Fruit fly (Drosophila melanogaster) whole organism, embryonic: ENCODE measurements around the gene CG32095.
A peak's percentile ranks its signal among the peaks of the same experiment; 100 is the strongest.

ENCODE experiments used
- Atf6 ChIP-seq: fragments of 200-800 bp; sonication (Bioruptor generic); IDR thresholded peaks from 2 replicates; pipeline ENCODE4 v1.3.6; 2022; ENCODE audit warnings: missing biosample characterization, missing genetic modification characterization
- Blimp-1 ChIP-seq: fragments of 200-800 bp; sonication (Bioruptor generic); optimal IDR thresholded peaks from 3 replicates; lab custom pipeline; 2018; ENCODE audit warnings: missing biosample characterization, missing genetic modification characterization, mild to moderate bottlenecking, moderate library complexity, missing genetic modification reagents
- CG10209 ChIP-seq: fragments of 200-800 bp; sonication (Bioruptor generic); optimal IDR thresholded peaks from 3 replicates; lab custom pipeline; 2017; ENCODE audit warnings: missing biosample characterization, mild to moderate bottlenecking, missing genetic modification characterization, missing genetic modification reagents
- CG10431 ChIP-seq: fragments of 200-800 bp; sonication (Bioruptor generic); optimal IDR thresholded peaks from 3 replicates; lab custom pipeline; 2018; ENCODE audit warnings: missing biosample characterization, mild to moderate bottlenecking, missing genetic modification characterization
- CG12236 ChIP-seq: fragments of 200-800 bp; sonication (Bioruptor generic); optimal IDR thresholded peaks from 2 replicates; lab custom pipeline; 2016; ENCODE audit warnings: missing biosample characterization, missing genetic modification characterization
- CG1233 ChIP-seq: fragments of 200-800 bp; sonication (Bioruptor generic); optimal IDR thresholded peaks from 4 replicates; lab custom pipeline; 2018; ENCODE audit warnings: missing biosample characterization, mild to moderate bottlenecking, missing genetic modification characterization
- CG17385 ChIP-seq: fragments of 200-800 bp; sonication (Bioruptor generic); optimal IDR thresholded peaks from 3 replicates; lab custom pipeline; 2018; ENCODE audit warnings: missing biosample characterization, mild to moderate bottlenecking, missing genetic modification characterization
- CG18262 ChIP-seq: fragments of 200-800 bp; optimal IDR thresholded peaks from 3 replicates; lab custom pipeline; 2019; ENCODE audit warnings: missing biosample characterization, mild to moderate bottlenecking, missing genetic modification characterization, moderate library complexity
- CG18476 ChIP-seq: fragments of 200-800 bp; sonication (Bioruptor generic); optimal IDR thresholded peaks from 2 replicates; lab custom pipeline; 2016; ENCODE audit warnings: missing biosample characterization, mild to moderate bottlenecking, missing genetic modification characterization
- CG3281 ChIP-seq: fragments of 200-800 bp; sonication (Bioruptor generic); optimal IDR thresholded peaks from 3 replicates; lab custom pipeline; 2017; ENCODE audit warnings: missing biosample characterization, mild to moderate bottlenecking, missing genetic modification characterization
- CG3847 ChIP-seq: fragments of 200-800 bp; sonication (Bioruptor generic); IDR thresholded peaks from 2 replicates; pipeline ENCODE4 v1.3.6; 2022; ENCODE audit warnings: missing biosample characterization, missing genetic modification characterization
- CG3995 ChIP-seq: fragments of 200-800 bp; sonication (Bioruptor generic); optimal IDR thresholded peaks from 3 replicates; lab custom pipeline; 2016; ENCODE audit warnings: missing biosample characterization, missing genetic modification characterization
- CG7928 ChIP-seq: fragments of 200-800 bp; sonication (Bioruptor generic); optimal IDR thresholded peaks from 2 replicates; lab custom pipeline; 2017; ENCODE audit warnings: missing biosample characterization, mild to moderate bottlenecking, missing genetic modification characterization
- CG7987 ChIP-seq: fragments of 200-800 bp; sonication (Bioruptor generic); optimal IDR thresholded peaks from 2 replicates; lab custom pipeline; 2018; ENCODE audit warnings: missing biosample characterization, mild to moderate bottlenecking, missing genetic modification characterization, moderate library complexity
- CG8765 ChIP-seq: fragments of 200-800 bp; sonication (Bioruptor generic); IDR thresholded peaks from 2 replicates; pipeline ENCODE4 v1.3.6; 2022; ENCODE audit warnings: missing biosample characterization, missing genetic modification characterization
- Camta ChIP-seq: fragments of 200-800 bp; sonication (Bioruptor generic); optimal IDR thresholded peaks from 2 replicates; lab custom pipeline; 2016; ENCODE audit warnings: missing biosample characterization, missing genetic modification characterization
- CkIIα-i1 ChIP-seq: fragments of 200-800 bp; sonication (Bioruptor generic); IDR thresholded peaks from 2 replicates; pipeline ENCODE4 v1.3.6; 2022; ENCODE audit warnings: missing biosample characterization, missing genetic modification characterization
- CrebB ChIP-seq: fragments of 200-800 bp; sonication (Bioruptor generic); optimal IDR thresholded peaks from 3 replicates; lab custom pipeline; 2018; ENCODE audit warnings: missing biosample characterization, mild to moderate bottlenecking, missing genetic modification characterization
- Drgx ChIP-seq: fragments of 200-800 bp; sonication (Bioruptor generic); IDR thresholded peaks from 2 replicates; pipeline ENCODE4 v1.3.6; 2022; ENCODE audit warnings: missing biosample characterization, missing genetic modification characterization
- Gug ChIP-seq: fragments of 200-800 bp; sonication (Bioruptor generic); IDR thresholded peaks from 4 replicates; pipeline ENCODE4 v1.3.6; 2022; ENCODE audit warnings: missing biosample characterization, missing genetic modification characterization
- HHEX ChIP-seq: fragments of 200-800 bp; sonication (Bioruptor generic); optimal IDR thresholded peaks from 3 replicates; lab custom pipeline; 2017; ENCODE audit warnings: missing biosample characterization, mild to moderate bottlenecking, missing genetic modification characterization, missing genetic modification reagents
- HLH54F ChIP-seq: fragments of 200-800 bp; sonication (Bioruptor generic); optimal IDR thresholded peaks from 3 replicates; lab custom pipeline; 2016; ENCODE audit warnings: missing biosample characterization, missing genetic modification characterization
- Hr39 ChIP-seq: fragments of >200 bp; optimal IDR thresholded peaks from 2 replicates; lab custom pipeline; 2017
- Mad ChIP-seq: fragments of 200-800 bp; sonication (Bioruptor generic); optimal IDR thresholded peaks from 2 replicates; lab custom pipeline; 2016; ENCODE audit warnings: missing biosample characterization, missing genetic modification characterization
- Meics ChIP-seq: fragments of 200-800 bp; sonication (Bioruptor generic); optimal IDR thresholded peaks from 2 replicates; lab custom pipeline; 2017; ENCODE audit warnings: missing biosample characterization, mild to moderate bottlenecking, missing genetic modification characterization
- Neu2 ChIP-seq: fragments of 200-800 bp; sonication (Bioruptor generic); optimal IDR thresholded peaks from 3 replicates; lab custom pipeline; 2016; ENCODE audit warnings: missing biosample characterization, missing genetic modification characterization, borderline replicate concordance
- Ptx1 ChIP-seq: fragments of 200-800 bp; sonication (Bioruptor generic); IDR thresholded peaks from 2 replicates; pipeline ENCODE4 v1.3.6; 2022; ENCODE audit warnings: missing biosample characterization, missing genetic modification characterization
- ab ChIP-seq: fragments of 200-800 bp; sonication (Bioruptor generic); optimal IDR thresholded peaks from 2 replicates; lab custom pipeline; 2016; ENCODE audit warnings: missing biosample characterization, missing genetic modification characterization
- ac ChIP-seq: fragments of 200-800 bp; sonication (Bioruptor generic); optimal IDR thresholded peaks from 3 replicates; lab custom pipeline; 2017; ENCODE audit warnings: missing biosample characterization, mild to moderate bottlenecking, missing genetic modification characterization
- ara ChIP-seq: fragments of 200-800 bp; sonication (Bioruptor generic); IDR thresholded peaks from 2 replicates; pipeline ENCODE4 v1.3.6; 2022; ENCODE audit warnings: missing biosample characterization, missing genetic modification characterization
- chif ChIP-seq, 2 experiments: fragments of 200-800 bp; sonication (Bioruptor generic); optimal IDR thresholded peaks; 3 replicates each; lab custom pipeline; 2016; ENCODE audit warnings: missing biosample characterization in 2 of 2, missing genetic modification characterization in 2 of 2
- cwo ChIP-seq: fragments of 200-800 bp; sonication (Bioruptor generic); optimal IDR thresholded peaks from 3 replicates; lab custom pipeline; 2017; ENCODE audit warnings: missing biosample characterization, missing genetic modification characterization, mild to moderate bottlenecking, moderate library complexity, missing genetic modification reagents
- dmrt11E ChIP-seq: fragments of 200-800 bp; sonication (Bioruptor generic); optimal IDR thresholded peaks from 3 replicates; lab custom pipeline; 2018; ENCODE audit warnings: missing biosample characterization, mild to moderate bottlenecking, missing genetic modification characterization, moderate library complexity
- dysf ChIP-seq: fragments of 200-800 bp; sonication (Bioruptor generic); IDR thresholded peaks from 3 replicates; pipeline ENCODE4 v1.3.6; 2022; ENCODE audit warnings: missing biosample characterization, missing genetic modification characterization
- ems ChIP-seq: fragments of 200-800 bp; sonication (Bioruptor generic); optimal IDR thresholded peaks from 3 replicates; lab custom pipeline; 2016; ENCODE audit warnings: missing biosample characterization, missing genetic modification characterization
- fd3F ChIP-seq: fragments of 200-800 bp; sonication (Bioruptor generic); optimal IDR thresholded peaks from 2 replicates; lab custom pipeline; 2018; ENCODE audit warnings: missing biosample characterization, mild to moderate bottlenecking, missing genetic modification characterization, moderate library complexity
- jing ChIP-seq: fragments of 200-800 bp; sonication (Bioruptor generic); optimal IDR thresholded peaks from 2 replicates; lab custom pipeline; 2018; ENCODE audit warnings: missing biosample characterization, mild to moderate bottlenecking, missing genetic modification characterization
- kah ChIP-seq: fragments of 200-800 bp; sonication (Bioruptor generic); optimal IDR thresholded peaks from 2 replicates; lab custom pipeline; 2018; ENCODE audit warnings: missing biosample characterization, mild to moderate bottlenecking, missing genetic modification characterization
- lbe ChIP-seq: fragments of 200-800 bp; sonication (Bioruptor generic); optimal IDR thresholded peaks from 2 replicates; lab custom pipeline; 2016; ENCODE audit warnings: missing biosample characterization, mild to moderate bottlenecking, missing genetic modification characterization
- oc ChIP-seq: fragments of 200-800 bp; sonication (Bioruptor generic); optimal IDR thresholded peaks from 2 replicates; lab custom pipeline; 2018; ENCODE audit warnings: missing biosample characterization, mild to moderate bottlenecking, missing genetic modification characterization, moderate library complexity
- onecut ChIP-seq: fragments of 200-800 bp; sonication (Bioruptor generic); IDR thresholded peaks from 2 replicates; pipeline ENCODE4 v1.3.6; 2022; ENCODE audit warnings: missing biosample characterization, missing genetic modification characterization
- sd ChIP-seq: fragments of 200-800 bp; sonication (Bioruptor generic); optimal IDR thresholded peaks from 3 replicates; lab custom pipeline; 2018; ENCODE audit warnings: missing biosample characterization, mild to moderate bottlenecking, missing genetic modification characterization, moderate library complexity
- slbo ChIP-seq: fragments of 200-800 bp; sonication (Bioruptor generic); IDR thresholded peaks from 2 replicates; pipeline ENCODE4 v1.3.6; 2022; ENCODE audit warnings: missing biosample characterization, missing genetic modification characterization
- sqz ChIP-seq: fragments of 200-800 bp; sonication (Bioruptor generic); optimal IDR thresholded peaks from 3 replicates; lab custom pipeline; 2018; ENCODE audit warnings: missing biosample characterization, mild to moderate bottlenecking, missing genetic modification characterization
- sug ChIP-seq: fragments of 200-800 bp; optimal IDR thresholded peaks from 2 replicates; lab custom pipeline; 2019; ENCODE audit warnings: missing biosample characterization, mild to moderate bottlenecking, missing genetic modification characterization, moderate library complexity
- ttk ChIP-seq: fragments of 200-800 bp; sonication (Bioruptor generic); IDR thresholded peaks from 2 replicates; pipeline ENCODE4 v2.1.2; 2022; ENCODE audit warnings: missing biosample characterization, missing genetic modification characterization
- tx ChIP-seq: fragments of 200-800 bp; sonication (Bioruptor generic); optimal IDR thresholded peaks from 2 replicates; lab custom pipeline; 2016; ENCODE audit warnings: missing biosample characterization, missing genetic modification characterization
- yki ChIP-seq: fragments of >200 bp; optimal IDR thresholded peaks from 3 replicates; lab custom pipeline; 2018
- zfh1 ChIP-seq: fragments of 200-800 bp; sonication (Bioruptor generic); IDR thresholded peaks from 3 replicates; pipeline ENCODE4 v1.3.6; 2022; ENCODE audit warnings: missing biosample characterization, missing genetic modification characterization
- zfh2 ChIP-seq: fragments of 200-800 bp; sonication (Bioruptor generic); optimal IDR thresholded peaks from 2 replicates; lab custom pipeline; 2016; ENCODE audit warnings: missing biosample characterization, missing genetic modification characterization

The CG32095 gene

DNA sequence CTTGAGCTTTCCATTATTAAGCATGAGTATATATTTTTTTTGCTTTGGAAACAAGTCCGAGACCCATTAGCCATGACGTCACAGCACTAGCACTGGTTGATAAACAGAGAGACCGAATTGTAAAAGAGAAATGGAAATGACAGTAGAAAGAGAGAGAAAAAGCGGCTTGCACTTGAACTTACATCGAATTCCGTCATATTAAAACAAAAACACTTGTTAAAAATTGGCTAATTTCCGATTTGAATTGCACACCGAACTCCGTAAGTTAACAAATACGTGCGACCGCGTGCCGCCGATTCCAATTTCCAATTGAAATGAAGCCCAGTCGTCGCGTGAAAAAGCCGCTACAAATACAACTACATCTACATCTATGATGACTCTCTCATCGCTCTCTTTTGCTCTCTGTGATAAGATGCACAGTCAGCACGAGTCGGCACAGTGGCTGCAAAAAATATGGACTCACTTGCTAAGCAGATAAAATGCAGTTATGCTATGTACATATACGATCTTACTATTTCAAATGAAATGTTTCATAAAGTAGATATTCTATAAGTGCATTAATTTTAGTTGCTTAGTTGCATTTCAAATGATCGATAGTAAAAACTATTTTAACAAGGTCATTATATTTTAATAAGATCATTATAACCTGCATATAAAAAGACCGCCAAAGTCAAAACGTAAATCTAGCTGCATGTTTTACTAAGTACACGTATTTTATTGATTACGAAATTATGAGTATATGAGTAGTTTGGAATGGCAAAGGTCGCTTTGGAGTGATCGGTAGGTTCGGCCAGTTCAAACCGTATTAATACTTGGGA is 5.7 kb downstream of the CG32095 start (continued):
- TF ChIP-seq sug (tag; lab: Kevin White, UChicago) (peak; percentile 51), Drgx (peak; percentile 56; the same call in 1 of the 2 replicates), zfh2 (GFP tag; lab: Kevin White, UChicago) (peak; percentile 13), CG18262 (tag; lab: Kevin White, UChicago) (peak; percentile 24), zfh1 (peak; percentile 40; the same call in 1 of the 3 replicates), Meics (peak; percentile 53), chif (GFP tag; optimal IDR thresholded peaks at IDR 0.05; lab: Kevin White, UChicago) (peak in 1 of 2 experiments; percentile 12), sqz (GFP tag; lab: Kevin White, UChicago) (peak; percentile 72), Camta (peak; percentile 24), CG7928 (GFP tag; lab: Kevin White, UChicago) (no peak), CG7987 (GFP tag; lab: Kevin White, UChicago) (peak; percentile 3), tx (GFP tag; lab: Kevin White, UChicago) (peak; percentile 10), Neu2 (no peak), HLH54F (GFP tag; lab: Kevin White, UChicago) (peak; percentile 26), CG3847 (GFP tag; lab: Robert Waterston, UW) (no peak), sd (tag; lab: Kevin White, UChicago) (no peak), CG12236 (no peak), yki (lab: Kevin White, UChicago) (peak; percentile 39), CG8765 (GFP tag; lab: Robert Waterston, UW) (no peak), CkIIα-i1 (no peak), ems (GFP tag; lab: Kevin White, UChicago) (peak; percentile 33), ab (no peak), HHEX (GFP tag; lab: Kevin White, UChicago) (peak; percentile 0), CG10431 (GFP tag; lab: Kevin White, UChicago) (no peak), dmrt11E (no peak), CG10209 (GFP tag; lab: Kevin White, UChicago) (no peak), jing (GFP tag; lab: Kevin White, UChicago) (no peak), Ptx1 (peak; percentile 33; the same call in 1 of the 2 replicates), ara (no peak), ttk (GFP tag; lab: Robert Waterston, UW) (no peak), CG18476 (GFP tag; lab: Kevin White, UChicago) (no peak), dysf (GFP tag; lab: Robert Waterston, UW) (peak; percentile 26; the same call in 1 of the 3 replicates), Atf6 (GFP tag; lab: Robert Waterston, UW) (peak; percentile 70), oc (tag; lab: Kevin White, UChicago) (peak; percentile 16), CG3281 (GFP tag; lab: Kevin White, UChicago) (no peak), Mad (GFP tag; lab: Kevin White, UChicago) (no peak), kah (GFP tag; lab: Kevin White, UChicago) (peak; percentile 44), lbe (GFP tag; lab: Kevin White, UChicago) (peak; percentile 52), CG1233 (GFP tag; lab: Kevin White, UChicago) (peak; percentile 16), CG17385 (GFP tag; lab: Kevin White, UChicago) (peak; percentile 29), slbo (GFP tag; lab: Robert Waterston, UW) (peak; percentile 75), fd3F (GFP tag; lab: Kevin White, UChicago) (peak; percentile 16), CrebB (tag; lab: Kevin White, UChicago) (peak; percentile 63), Blimp-1 (GFP tag; lab: Kevin White, UChicago) (no peak), cwo (GFP tag; lab: Kevin White, UChicago) (peak; percentile 86), onecut (GFP tag; lab: Robert Waterston, UW) (peak; percentile 52), Gug (GFP tag; lab: Robert Waterston, UW) (peak; percentile 29; the same call in 1 of the 4 replicates), CG3995 (GFP tag; lab: Kevin White, UChicago) (no peak), ac (GFP tag; lab: Kevin White, UChicago) (no peak), Hr39 (lab: Kevin White, UChicago) (no peak)
